Worm (Caenorhabditis elegans): ENCODE results near the gene Y38H6C.15.

DNA sequence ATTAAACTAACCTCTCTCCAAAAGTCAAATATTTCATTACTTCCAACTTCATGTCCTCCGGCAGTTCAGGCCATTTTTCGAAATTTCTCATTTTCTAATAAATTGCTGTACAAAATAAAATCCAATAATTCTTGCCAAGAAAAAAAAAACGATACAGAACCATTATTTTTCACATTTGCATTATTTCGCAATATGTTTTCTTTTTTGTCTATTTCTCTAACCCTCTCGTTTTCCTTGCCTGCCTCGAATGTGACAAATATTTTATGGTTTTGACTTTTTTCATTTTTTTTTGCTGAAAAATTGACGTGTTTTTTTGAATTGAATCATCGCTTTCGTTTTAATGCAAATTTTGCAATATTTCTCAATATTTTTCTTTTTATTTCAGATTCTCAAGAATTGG, 13.9 kb downstream of the Y38H6C.15 start, which contains the start of the genes Y38H6C.9 and fbxa-150:
- TF ChIP-seq ama-1 (optimal IDR thresholded peaks at IDR 0.05): no peak
- TF ChIP-seq nhr-25 (tag; optimal IDR thresholded peaks at IDR 0.05): no peak
- no peak for TF ChIP-seq nhr-23 (tag; optimal IDR thresholded peaks at IDR 0.05)
- no peak for TF ChIP-seq nhr-12 (tag; optimal IDR thresholded peaks at IDR 0.05)
- no peak for TF ChIP-seq ztf-11 (tag; optimal IDR thresholded peaks at IDR 0.05)
- TF ChIP-seq R02D3.7 (tag; optimal IDR thresholded peaks at IDR 0.05): no peak

Measured in whole organism, L2 larva.